Worm (Caenorhabditis elegans): Measurements from ENCODE around the gene pup-2.

ce11 chrIII:5141935-5142334, 43.8 kb upstream of the pup-2 start:
- TF ChIP-seq dao-5 (tag; optimal IDR thresholded peaks at IDR 0.05) (no peak), W03F9.2 (tag; optimal IDR thresholded peaks at IDR 0.05) (no peak)
